Fruit fly (Drosophila melanogaster): ENCODE results near the gene tbrd-1.

tbrd-1 gene

dm6 chr3R:23909347-23909862, 16.0 kb upstream of the tbrd-1 start (continued):
- TF ChIP-seq Met (GFP tag; optimal IDR thresholded peaks at IDR 0.05) (peak; percentile 62), Sox15 (GFP tag; optimal IDR thresholded peaks at IDR 0.05) (peak; percentile 77), CG6163 (GFP tag; IDR thresholded peaks at IDR 0.05) (0 out of 3 replicates have a peak, but pooled peaks have one; percentile 21), CG6276 (GFP tag; optimal IDR thresholded peaks at IDR 0.05) (no peak), CG32006 (GFP tag; optimal IDR thresholded peaks at IDR 0.05) (peak; percentile 40), CG11294 (GFP tag; IDR thresholded peaks at IDR 0.05) (peak; percentile 5; the same call in 1 of the 2 replicates), pdm3 (GFP tag; optimal IDR thresholded peaks at IDR 0.05) (peak; percentile 81), dsx (GFP tag; optimal IDR thresholded peaks at IDR 0.05; ENCODE audit: poor library complexity, severe bottlenecking) (peak; percentile 68), Smox (GFP tag; optimal IDR thresholded peaks at IDR 0.05) (peak; percentile 79), CG8319 (GFP tag; optimal IDR thresholded peaks at IDR 0.05) (peak; percentile 60), CG6808 (GFP tag; optimal IDR thresholded peaks at IDR 0.05) (peak; percentile 53), cyc (GFP tag; optimal IDR thresholded peaks at IDR 0.05) (peak; percentile 29), CG16779 (tag; optimal IDR thresholded peaks at IDR 0.05) (peak; percentile 19), CG11762 (GFP tag; optimal IDR thresholded peaks at IDR 0.05; ENCODE audit: insufficient read depth) (peak; percentile 32), spab (GFP tag; optimal IDR thresholded peaks at IDR 0.05) (peak; percentile 81), Gug (GFP tag; IDR thresholded peaks at IDR 0.05) (no peak), Hr39 (GFP tag; optimal IDR thresholded peaks at IDR 0.05) (peak; percentile 82), eg (GFP tag; IDR thresholded peaks at IDR 0.05) (no peak), CG8119 (GFP tag; IDR thresholded peaks at IDR 0.05) (0 out of 3 replicates have a peak, but pooled peaks have one; percentile 22), Ets21C (GFP tag; optimal IDR thresholded peaks at IDR 0.05) (peak; percentile 70), acj6 (GFP tag; optimal IDR thresholded peaks at IDR 0.05) (peak; percentile 82), CG3032 (tag; optimal IDR thresholded peaks at IDR 0.05) (peak; percentile 73), topi (GFP tag; optimal IDR thresholded peaks at IDR 0.05) (peak; percentile 78)

dm6 chr3R:23903425-23903824, 10.1 kb upstream of the tbrd-1 start:
- peak; percentile 21 for TF ChIP-seq Eip78C (GFP tag)
- no peak for TF ChIP-seq Hr38 (GFP tag; optimal IDR thresholded peaks at IDR 0.05)

- no peak for TF ChIP-seq Eip93F (GFP tag; optimal IDR thresholded peaks at IDR 0.05)
- TF ChIP-seq topi (GFP tag; optimal IDR thresholded peaks at IDR 0.05): no peak
- TF ChIP-seq Lpt (GFP tag; optimal IDR thresholded peaks at IDR 0.05): no peak
- no peak for TF ChIP-seq cyc (GFP tag; optimal IDR thresholded peaks at IDR 0.05)
- no peak for TF ChIP-seq svp (GFP tag)
- TF ChIP-seq Eip78C (GFP tag): peak; percentile 12
- TF ChIP-seq CG6163 (GFP tag; IDR thresholded peaks at IDR 0.05): 0 out of 3 replicates have a peak, but pooled peaks have one; percentile 18
- TF ChIP-seq CG11762 (GFP tag; optimal IDR thresholded peaks at IDR 0.05; ENCODE audit: insufficient read depth): no peak
- TF ChIP-seq Sox14 (GFP tag; optimal IDR thresholded peaks at IDR 0.05): no peak
- no peak for TF ChIP-seq spab (GFP tag; optimal IDR thresholded peaks at IDR 0.05)
- TF ChIP-seq Hr4 (GFP tag; optimal IDR thresholded peaks at IDR 0.05): no peak
- TF ChIP-seq CG6854 (GFP tag; optimal IDR thresholded peaks at IDR 0.05): no peak
- no peak for TF ChIP-seq CG31627 (GFP tag; optimal IDR thresholded peaks at IDR 0.05)
- no peak for TF ChIP-seq CG9139 (GFP tag; optimal IDR thresholded peaks at IDR 0.05)
- no peak for TF ChIP-seq Blimp-1 (GFP tag; optimal IDR thresholded peaks at IDR 0.05)
- no peak for TF ChIP-seq CG4318 (GFP tag; optimal IDR thresholded peaks at IDR 0.05)
These were observed 9.2 kb upstream of the tbrd-1 start for dm6 chr3R:23902557-23902956.

dm6 chr3R:23902034-23902433, 8.7 kb upstream of the tbrd-1 start:
- TF ChIP-seq Ets96B (tag; optimal IDR thresholded peaks at IDR 0.05) (peak; percentile 34), CG11294 (GFP tag; IDR thresholded peaks at IDR 0.05) (no peak), CG10631 (GFP tag; optimal IDR thresholded peaks at IDR 0.05) (peak; percentile 12), salr (GFP tag; optimal IDR thresholded peaks at IDR 0.05) (peak in 1 of 2 experiments; percentile 1), fd59A (GFP tag; optimal IDR thresholded peaks at IDR 0.05) (peak; percentile 29), Gug (GFP tag; IDR thresholded peaks at IDR 0.05) (no peak), CG8119 (GFP tag; IDR thresholded peaks at IDR 0.05) (peak; percentile 62; the same call in 2 of the 3 replicates), achi (GFP tag; optimal IDR thresholded peaks at IDR 0.05) (peak; percentile 20), OdsH (GFP tag; optimal IDR thresholded peaks at IDR 0.05) (no peak), ss (GFP tag; optimal IDR thresholded peaks at IDR 0.05) (peak in 1 of 2 experiments; percentile 45), spab (GFP tag; optimal IDR thresholded peaks at IDR 0.05) (peak; percentile 7), Sox15 (GFP tag; optimal IDR thresholded peaks at IDR 0.05) (no peak), Eip78C (GFP tag) (peak; percentile 61), CG4318 (GFP tag; optimal IDR thresholded peaks at IDR 0.05) (no peak), CG6792 (GFP tag; optimal IDR thresholded peaks at IDR 0.05) (peak; percentile 3), CG15336 (GFP tag; IDR thresholded peaks at IDR 0.05) (peak; percentile 22; the same call in 1 of the 2 replicates), CG8632 (GFP tag; optimal IDR thresholded peaks at IDR 0.05) (peak; percentile 15), Met (GFP tag; optimal IDR thresholded peaks at IDR 0.05) (no peak), CG6163 (GFP tag; IDR thresholded peaks at IDR 0.05) (no peak)

All from whole organism, prepupa.